Worm (Caenorhabditis elegans): ENCODE results near the gene F10C1.23.

DNA sequence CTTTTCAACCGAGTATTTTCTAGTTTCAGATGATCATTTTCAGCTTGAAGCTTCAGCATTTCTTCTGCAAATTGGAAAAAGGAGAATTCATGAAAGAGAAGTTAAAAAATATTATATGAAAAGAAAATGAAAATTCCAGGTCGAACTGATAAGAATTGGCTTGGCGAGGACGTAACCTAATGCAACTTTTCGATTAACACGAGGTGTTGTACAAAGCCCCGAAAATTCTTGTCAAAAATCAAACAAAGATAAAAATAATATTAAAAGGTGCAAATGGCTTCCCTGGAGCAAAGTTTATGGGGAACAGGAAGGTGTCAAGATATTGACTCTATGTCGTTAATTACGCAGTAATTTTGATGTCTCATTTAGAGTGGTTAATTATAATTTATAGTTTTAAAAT lies 13.5 kb upstream of the F10C1.23 start:
- TF ChIP-seq nhr-67 (tag; optimal IDR thresholded peaks at IDR 0.05), result no peak
- TF ChIP-seq aly-2 (tag; optimal IDR thresholded peaks at IDR 0.05), result no peak
- TF ChIP-seq ceh-82 (tag; optimal IDR thresholded peaks at IDR 0.05), result no peak
- no peak for TF ChIP-seq snpc-4 (tag; optimal IDR thresholded peaks at IDR 0.05)
- TF ChIP-seq nhr-23 (tag; optimal IDR thresholded peaks at IDR 0.05), result no peak
- TF ChIP-seq elt-2 (tag; optimal IDR thresholded peaks at IDR 0.05), result peak; percentile 95

All from whole organism, L3 larva.